Fruit fly (Drosophila melanogaster): ENCODE measurements around the gene CG42831.

CG42831 gene

DNA sequence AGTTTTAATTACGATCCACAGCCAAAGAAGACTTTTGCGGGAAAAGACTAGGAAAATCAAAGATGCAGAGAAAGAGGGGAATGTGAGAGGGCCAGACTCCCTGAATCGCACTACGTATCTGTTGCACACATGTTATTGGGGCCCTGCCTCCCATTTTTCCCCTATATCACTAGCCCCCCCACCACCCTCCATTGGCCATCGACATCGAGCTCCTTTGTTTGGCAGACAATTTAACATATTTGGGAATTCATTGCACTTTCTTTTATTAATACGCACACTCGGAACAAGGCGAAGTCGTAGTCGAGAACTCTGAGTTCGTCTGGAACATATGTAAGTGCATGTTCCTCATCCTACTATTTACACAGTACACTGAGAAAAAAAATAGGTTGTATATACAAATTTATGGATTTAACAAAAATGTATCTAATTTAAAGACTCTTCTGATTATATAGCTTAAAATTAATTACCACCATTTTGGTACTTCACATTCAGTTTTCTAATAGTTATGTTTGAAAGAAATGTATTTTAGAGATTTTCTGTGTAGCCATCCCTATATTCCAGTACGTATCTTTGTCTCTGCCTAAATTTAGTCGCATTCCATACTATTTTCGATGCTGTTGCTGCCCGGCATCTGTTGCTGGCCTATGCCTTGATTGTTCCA lies 31.5 kb upstream of the CG42831 start (continued):
- TF ChIP-seq CG43689 (GFP tag; IDR thresholded peaks at IDR 0.05) (no peak), hb (GFP tag; IDR thresholded peaks at IDR 0.05; ENCODE audit: partially characterized antibody) (no peak), ro (GFP tag; IDR thresholded peaks at IDR 0.05) (peak; percentile 31; the same call in 1 of the 2 replicates), CG8281 (tag; optimal IDR thresholded peaks at IDR 0.05) (peak; percentile 29), Atf-2 (GFP tag; optimal IDR thresholded peaks at IDR 0.05) (peak; percentile 2), CG10543 (GFP tag; optimal IDR thresholded peaks at IDR 0.05) (no peak), sob (GFP tag; IDR thresholded peaks at IDR 0.05) (no peak; the same call in 1 of the 2 replicates), Dll (GFP tag; IDR thresholded peaks at IDR 0.05; ENCODE audit: partially characterized antibody) (no peak), CG1233 (GFP tag; optimal IDR thresholded peaks at IDR 0.05) (peak; percentile 38), run (tag; optimal IDR thresholded peaks at IDR 0.05) (no peak), cg (GFP tag; optimal IDR thresholded peaks at IDR 0.05) (no peak), CG15269 (tag; optimal IDR thresholded peaks at IDR 0.05) (peak; percentile 44), CG3838 (GFP tag; optimal IDR thresholded peaks at IDR 0.05) (no peak), CG8089 (GFP tag; optimal IDR thresholded peaks at IDR 0.05) (peak; percentile 23), CG12155 (GFP tag; optimal IDR thresholded peaks at IDR 0.05) (peak; percentile 34), PHDP (tag; optimal IDR thresholded peaks at IDR 0.05) (peak; percentile 81), Xrp1 (GFP tag; IDR thresholded peaks at IDR 0.05) (peak; percentile 85), twi (tag; optimal IDR thresholded peaks at IDR 0.05) (peak; percentile 80), CG6272 (GFP tag; IDR thresholded peaks at IDR 0.05) (no peak), tll (GFP tag; optimal IDR thresholded peaks at IDR 0.05) (no peak), cwo (GFP tag; optimal IDR thresholded peaks at IDR 0.05) (no peak), jumu (GFP tag; optimal IDR thresholded peaks at IDR 0.05) (peak; percentile 30), fru (optimal IDR thresholded peaks at IDR 0.05) (no peak), Sry-β (GFP tag; optimal IDR thresholded peaks at IDR 0.05) (peak; percentile 7), Usf (GFP tag; optimal IDR thresholded peaks at IDR 0.05) (peak; percentile 38), CG4707 (GFP tag; optimal IDR thresholded peaks at IDR 0.05) (peak; percentile 70), CG6854 (GFP tag; optimal IDR thresholded peaks at IDR 0.05) (no peak), Blimp-1 (GFP tag; optimal IDR thresholded peaks at IDR 0.05) (peak; percentile 91), prd (optimal IDR thresholded peaks at IDR 0.05) (no peak), prd (GFP tag; IDR thresholded peaks at IDR 0.05) (peak; percentile 68; the same call in 2 of the 3 replicates), nerfin-1 (tag; optimal IDR thresholded peaks at IDR 0.05) (peak; percentile 83), Vsx1 (GFP tag; optimal IDR thresholded peaks at IDR 0.05) (no peak), CG13894 (tag; optimal IDR thresholded peaks at IDR 0.05) (no peak), Mrtf (GFP tag; IDR thresholded peaks at IDR 0.05) (no peak), CG4820 (GFP tag; optimal IDR thresholded peaks at IDR 0.05) (peak; percentile 71), az2 (GFP tag; optimal IDR thresholded peaks at IDR 0.05) (peak; percentile 74), Med (GFP tag) (peak; percentile 38), wdn (GFP tag; IDR thresholded peaks at IDR 0.05) (no peak), CG7556 (GFP tag; optimal IDR thresholded peaks at IDR 0.05) (peak; percentile 75), Kr (GFP tag; optimal IDR thresholded peaks at IDR 0.05) (no peak), Trl (optimal IDR thresholded peaks at IDR 0.05) (no peak), Trl (GFP tag; optimal IDR thresholded peaks at IDR 0.05) (no peak), CG34422 (GFP tag; IDR thresholded peaks at IDR 0.05) (no peak), vfl (GFP tag; optimal IDR thresholded peaks at IDR 0.05) (no peak), ash1 (GFP tag; optimal IDR thresholded peaks at IDR 0.05) (no peak), corto (GFP tag; optimal IDR thresholded peaks at IDR 0.05) (no peak), gfzf (GFP tag; optimal IDR thresholded peaks at IDR 0.05) (no peak), fd96Cb (tag; optimal IDR thresholded peaks at IDR 0.05) (peak; percentile 86), Gsc (GFP tag; IDR thresholded peaks at IDR 0.05) (peak; percentile 27; the same call in 1 of the 2 replicates), gsb-n (tag; optimal IDR thresholded peaks at IDR 0.05) (peak; percentile 90)

All from whole organism, embryonic.